Worm (Caenorhabditis elegans): ENCODE data around the gene scl-25.

DNA sequence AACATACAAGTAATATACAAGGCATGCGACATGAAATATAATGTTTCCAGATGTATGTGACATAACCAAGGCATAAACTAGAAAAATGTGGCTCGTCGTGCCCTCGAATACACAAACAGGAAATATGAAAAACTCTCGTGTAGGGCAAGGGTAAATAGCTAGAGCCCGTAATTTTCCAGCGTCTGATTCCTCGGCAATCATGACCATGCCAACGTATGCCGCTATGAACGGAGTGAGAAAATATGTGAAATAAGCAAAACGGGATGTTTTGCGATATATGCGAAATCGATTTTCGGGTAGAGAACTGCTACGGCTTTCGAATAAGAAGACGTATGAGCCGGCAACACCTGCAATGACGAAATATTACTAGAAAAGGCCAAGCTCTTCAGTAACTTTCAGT, at the start of gene scl-25:
- TF ChIP-seq nhr-237 (tag; optimal IDR thresholded peaks at IDR 0.05) (no peak), nhr-77 (tag; optimal IDR thresholded peaks at IDR 0.05) (no peak), unc-130 (GFP tag; optimal IDR thresholded peaks at IDR 0.05) (no peak), lin-15B (tag; optimal IDR thresholded peaks at IDR 0.05) (no peak), zag-1 (tag; optimal IDR thresholded peaks at IDR 0.05) (no peak), mxl-2 (GFP tag; conservative IDR thresholded peaks at IDR 0.05) (no peak), skn-1 (tag; optimal IDR thresholded peaks at IDR 0.05) (no peak), aha-1 (tag) (no peak), ceh-44 (GFP tag; IDR thresholded peaks at IDR 0.05) (no peak), rbr-2 (tag; optimal IDR thresholded peaks at IDR 0.05) (no peak), php-3 (GFP tag; IDR thresholded peaks at IDR 0.05) (no peak)

Measured in whole organism, L4 larva.